Worm (Caenorhabditis elegans) whole organism, early embryonic: ENCODE results near the gene dnj-9.
"Not testable (repeated sequence)": the region's sequence is repeated elsewhere in the genome, so short reads cannot be mapped to it uniquely, and the experiment has no call there.

Source experiments
- B0310.2 ChIP-seq: sonication (generic microtip); optimal IDR thresholded peaks from 2 replicates; lab custom pipeline; 2016; ENCODE audit warnings: mild to moderate bottlenecking, missing genetic modification characterization, missing compliant biosample characterization
- F13C5.2 ChIP-seq: sonication (generic microtip); optimal IDR thresholded peaks from 2 replicates; lab custom pipeline; 2017; ENCODE audit warnings: mild to moderate bottlenecking, missing genetic modification characterization, inconsistent platforms, missing compliant biosample characterization
- aly-1 ChIP-seq: sonication (generic microtip); optimal IDR thresholded peaks from 2 replicates; lab custom pipeline; 2016; ENCODE audit warnings: missing genetic modification characterization, missing compliant biosample characterization
- ama-1 ChIP-seq: fragments of 150-350 bp; optimal IDR thresholded peaks from 2 replicates; lab custom pipeline; 2014
- ceh-13 ChIP-seq: fragments of 200-800 bp; sonication (Bioruptor generic); optimal IDR thresholded peaks from 2 replicates; lab custom pipeline; 2018; ENCODE audit warnings: mild to moderate bottlenecking, missing genetic modification characterization, missing compliant biosample characterization
- ceh-36 ChIP-seq: sonication (generic microtip); optimal IDR thresholded peaks from 2 replicates; lab custom pipeline; 2016; ENCODE audit warnings: missing genetic modification characterization, inconsistent platforms, missing compliant biosample characterization
- ets-7 ChIP-seq: sonication (generic microtip); optimal IDR thresholded peaks from 2 replicates; lab custom pipeline; 2016; ENCODE audit warnings: missing genotype, missing genetic modification characterization, missing compliant biosample characterization
- flt-1 ChIP-seq: fragments of 200-800 bp; sonication (Bioruptor generic); IDR thresholded peaks from 2 replicates; pipeline ENCODE4 v1.3.6; 2022; ENCODE audit warnings: missing genetic modification characterization, missing compliant biosample characterization
- hmbx-1 ChIP-seq: sonication (generic microtip); optimal IDR thresholded peaks from 2 replicates; lab custom pipeline; 2016; ENCODE audit warnings: mild to moderate bottlenecking, missing genetic modification characterization, missing compliant biosample characterization
- hmg-4 ChIP-seq: fragments of 200-800 bp; sonication (Bioruptor generic); optimal IDR thresholded peaks from 2 replicates; lab custom pipeline; 2018; ENCODE audit warnings: mild to moderate bottlenecking, missing genetic modification characterization, missing compliant biosample characterization
- hnd-1 ChIP-seq: sonication (generic microtip); optimal IDR thresholded peaks from 2 replicates; lab custom pipeline; 2016; ENCODE audit warnings: missing genetic modification characterization, missing compliant biosample characterization
- pes-1 ChIP-seq: fragments of 200-800 bp; sonication (Bioruptor generic); IDR thresholded peaks from 2 replicates; pipeline ENCODE4 v1.3.6; 2022; ENCODE audit warnings: missing genetic modification reagents, missing genetic modification characterization, missing compliant biosample characterization
- scrt-1 ChIP-seq: fragments of 200-800 bp; sonication (Bioruptor generic); IDR thresholded peaks from 2 replicates; pipeline ENCODE4 v1.3.6; 2022; ENCODE audit warnings: missing genetic modification characterization, missing compliant biosample characterization
- sea-1 ChIP-seq: fragments of 200-800 bp; sonication (Bioruptor generic); conservative IDR thresholded peaks from 2 replicates; pipeline ENCODE4 v1.3.6; 2022; ENCODE audit warnings: missing genetic modification characterization, missing compliant biosample characterization
- tbx-11 ChIP-seq: fragments of 200-800 bp; sonication (Bioruptor generic); IDR thresholded peaks from 2 replicates; pipeline ENCODE4 v1.3.6; 2022; ENCODE audit warnings: missing genetic modification characterization, missing compliant biosample characterization
- tbx-37 ChIP-seq: fragments of 200-800 bp; sonication (Bioruptor generic); conservative IDR thresholded peaks from 2 replicates; pipeline ENCODE4 v1.3.6; 2022; ENCODE audit warnings: missing genetic modification reagents, missing genetic modification characterization, missing compliant biosample characterization
- tra-4 ChIP-seq: sonication (generic microtip); optimal IDR thresholded peaks from 2 replicates; lab custom pipeline; 2017; ENCODE audit warnings: missing genetic modification characterization, missing compliant biosample characterization

The dnj-9 gene

ce11 chrII:4891012-4891775 is 39.3 kb downstream of the dnj-9 start, which contains the start of gene gst-9:
TSS of gene gst-9 (plus strand) at chrII:4891585.
- TF ChIP-seq tbx-37 (GFP tag; lab: Robert Waterston, UW) (no peak), ets-7 (tag; lab: Kevin White, UChicago) (no peak)

DNA sequence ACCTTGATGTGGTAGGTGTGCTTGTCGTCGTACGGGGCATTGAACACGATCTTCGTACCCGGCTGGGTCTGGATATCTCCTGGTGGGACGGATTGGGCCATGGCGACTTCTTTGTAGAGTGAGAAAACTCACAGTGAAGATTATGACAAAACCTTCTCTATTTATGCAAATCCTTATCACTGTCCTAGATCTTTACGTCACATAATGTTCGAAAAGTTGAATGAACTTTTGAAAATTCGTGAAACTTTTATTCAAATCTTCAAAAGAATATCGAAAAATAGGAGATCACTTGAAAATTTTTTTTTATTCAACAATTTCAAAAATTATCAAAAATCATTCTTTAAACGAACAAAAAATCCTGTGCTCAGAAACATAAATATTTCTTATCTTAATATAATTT is 40.7 kb downstream of the dnj-9 start, which contains the start of gene msp-33:
TSS of gene msp-33 (minus strand) at position 101 of the 400 bp plus-strand sequence.
- TF ChIP-seq ets-7 (tag; lab: Kevin White, UChicago): no peak
- TF ChIP-seq aly-1: no peak
- no peak for TF ChIP-seq tra-4 (tag; lab: Kevin White, UChicago)
- TF ChIP-seq tbx-37 (GFP tag; lab: Robert Waterston, UW): no peak
- TF ChIP-seq tbx-11: no peak
- no peak for TF ChIP-seq hmbx-1 (tag; lab: Kevin White, UChicago)
- TF ChIP-seq flt-1 (GFP tag; lab: Robert Waterston, UW): no peak
- TF ChIP-seq scrt-1 (GFP tag; lab: Robert Waterston, UW): no peak
- no peak for TF ChIP-seq hnd-1 (tag; lab: Kevin White, UChicago)
- no peak for TF ChIP-seq sea-1 (GFP tag; lab: Robert Waterston, UW)
- TF ChIP-seq ceh-13 (GFP tag; lab: Kevin White, UChicago): no peak
- TF ChIP-seq B0310.2 (tag; lab: Kevin White, UChicago): no peak
- TF ChIP-seq ceh-36 (tag; lab: Kevin White, UChicago): no peak
- no peak for TF ChIP-seq hmg-4 (GFP tag; lab: Kevin White, UChicago)
- no peak for TF ChIP-seq pes-1
- no peak for TF ChIP-seq ama-1 (lab: Kevin White, UChicago)

- not testable (repeated sequence) for TF ChIP-seq ets-7 (tag; lab: Kevin White, UChicago); sea-1 (GFP tag; lab: Robert Waterston, UW); tbx-37 (GFP tag; lab: Robert Waterston, UW)
Measured at ce11 chrII:4898529-4898928, 46.7 kb downstream of the dnj-9 start, which contains the start of gene msp-32. TSS of gene msp-32 (plus strand) at chrII:4898829.

ce11 chrII:4902035-4902434 is 50.2 kb downstream of the dnj-9 start, which contains the start of gene R05F9.9:
TSS of gene R05F9.9 (minus strand) at chrII:4902100.
- TF ChIP-seq hnd-1 (tag; lab: Kevin White, UChicago) (no peak), F13C5.2 (tag; lab: Kevin White, UChicago) (no peak), pes-1 (no peak), aly-1 (no peak), hmg-4 (GFP tag; lab: Kevin White, UChicago) (no peak), sea-1 (GFP tag; lab: Robert Waterston, UW) (no peak), ceh-13 (GFP tag; lab: Kevin White, UChicago) (no peak), tbx-37 (GFP tag; lab: Robert Waterston, UW) (no peak), ets-7 (tag; lab: Kevin White, UChicago) (no peak), flt-1 (GFP tag; lab: Robert Waterston, UW) (no peak), hmbx-1 (tag; lab: Kevin White, UChicago) (no peak), ceh-36 (tag; lab: Kevin White, UChicago) (no peak), ama-1 (lab: Kevin White, UChicago) (no peak)

DNA sequence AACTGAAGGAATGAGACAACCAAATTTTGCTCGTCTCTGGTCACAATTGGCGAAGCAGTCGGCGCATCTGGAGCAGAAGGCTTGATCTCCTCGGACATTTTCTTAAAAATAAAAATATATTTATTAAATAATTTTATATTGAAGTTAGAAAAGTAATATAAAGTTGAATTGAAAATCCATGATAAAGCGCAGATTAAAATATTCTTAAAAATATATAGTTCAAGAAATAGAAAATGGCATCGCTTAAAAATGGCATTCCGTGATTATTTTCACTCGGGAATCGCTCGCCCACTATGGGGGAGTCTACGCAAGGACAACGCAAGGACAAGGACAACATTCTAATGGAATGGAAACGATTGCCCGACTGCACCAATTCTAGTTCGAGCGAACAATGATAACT is 51.8 kb downstream of the dnj-9 start, which contains the start of gene sgt-1:
TSS of gene sgt-1 (minus strand) at position 101 of the 400 bp plus-strand sequence.
- not testable (repeated sequence) for TF ChIP-seq aly-1; tbx-37 (GFP tag; lab: Robert Waterston, UW); ama-1 (lab: Kevin White, UChicago)

- no peak for TF ChIP-seq hmbx-1 (tag; lab: Kevin White, UChicago)
- TF ChIP-seq hnd-1 (tag; lab: Kevin White, UChicago): no peak
- no peak for TF ChIP-seq tbx-11
- TF ChIP-seq ceh-13 (GFP tag; lab: Kevin White, UChicago): no peak
- no peak for TF ChIP-seq aly-1
- no peak for TF ChIP-seq tbx-37 (GFP tag; lab: Robert Waterston, UW)
- TF ChIP-seq ceh-36 (tag; lab: Kevin White, UChicago): no peak
- TF ChIP-seq flt-1 (GFP tag; lab: Robert Waterston, UW): no peak
- TF ChIP-seq F13C5.2 (tag; lab: Kevin White, UChicago): peak; percentile 3
Measured at ce11 chrII:4904277-4904676, 52.4 kb downstream of the dnj-9 start.

- no peak for TF ChIP-seq flt-1 (GFP tag; lab: Robert Waterston, UW)
- no peak for TF ChIP-seq ets-7 (tag; lab: Kevin White, UChicago)
- TF ChIP-seq hmbx-1 (tag; lab: Kevin White, UChicago): no peak
- no peak for TF ChIP-seq tbx-37 (GFP tag; lab: Robert Waterston, UW)
- no peak for TF ChIP-seq ama-1 (lab: Kevin White, UChicago)
- no peak for TF ChIP-seq hmg-4 (GFP tag; lab: Kevin White, UChicago)
- no peak for TF ChIP-seq ceh-13 (GFP tag; lab: Kevin White, UChicago)
- TF ChIP-seq scrt-1 (GFP tag; lab: Robert Waterston, UW): no peak
- TF ChIP-seq B0310.2 (tag; lab: Kevin White, UChicago): no peak
- TF ChIP-seq sea-1 (GFP tag; lab: Robert Waterston, UW): no peak
- no peak for TF ChIP-seq F13C5.2 (tag; lab: Kevin White, UChicago)
- no peak for TF ChIP-seq hnd-1 (tag; lab: Kevin White, UChicago)
- no peak for TF ChIP-seq pes-1
- TF ChIP-seq tra-4 (tag; lab: Kevin White, UChicago): no peak
- no peak for TF ChIP-seq ceh-36 (tag; lab: Kevin White, UChicago)
Measured at ce11 chrII:4904778-4905177, 52.9 kb downstream of the dnj-9 start, which contains the start of gene btbd-10. TSS of gene btbd-10 (plus strand) at chrII:4905008.
